Fruit fly (Drosophila melanogaster) whole organism, prepupa: Measurements from ENCODE around the gene CG31560.
A peak's percentile ranks its signal among the peaks of the same experiment; 100 is the strongest.

Experiments used
- CG10669 ChIP-seq: fragments of 200-800 bp; sonication (Bioruptor generic); optimal IDR thresholded peaks from 3 replicates; lab custom pipeline; 2018; ENCODE audit warnings: missing biosample characterization, mild to moderate bottlenecking, missing genetic modification characterization, moderate library complexity
- CG11294 ChIP-seq: fragments of 200-800 bp; sonication (Bioruptor generic); IDR thresholded peaks from 2 replicates; pipeline ENCODE4 v1.3.6; 2022; ENCODE audit warnings: missing biosample characterization, missing genetic modification characterization
- CG11762 ChIP-seq: fragments of 200-800 bp; sonication (Bioruptor generic); optimal IDR thresholded peaks from 3 replicates; lab custom pipeline; 2016; ENCODE audit warnings: missing biosample characterization, missing genetic modification characterization; ENCODE audit not compliant: insufficient read depth
- CG16779 ChIP-seq: fragments of 200-800 bp; sonication (Bioruptor generic); optimal IDR thresholded peaks from 3 replicates; lab custom pipeline; 2017; ENCODE audit warnings: missing biosample characterization, mild to moderate bottlenecking, missing genetic modification characterization
- CG31627 ChIP-seq: fragments of 200-800 bp; sonication (Bioruptor generic); optimal IDR thresholded peaks from 3 replicates; lab custom pipeline; 2016; ENCODE audit warnings: missing biosample characterization, missing genetic modification characterization
- CG32006 ChIP-seq: fragments of 200-800 bp; sonication (Bioruptor generic); optimal IDR thresholded peaks from 3 replicates; lab custom pipeline; 2017; ENCODE audit warnings: missing biosample characterization, mild to moderate bottlenecking, missing genetic modification characterization
- CG34406 ChIP-seq: fragments of 200-800 bp; sonication (Bioruptor generic); optimal IDR thresholded peaks from 3 replicates; lab custom pipeline; 2016; ENCODE audit warnings: missing biosample characterization, missing genetic modification characterization
- CG6276 ChIP-seq: fragments of 200-800 bp; sonication (Bioruptor generic); optimal IDR thresholded peaks from 2 replicates; lab custom pipeline; 2017; ENCODE audit warnings: missing biosample characterization, mild to moderate bottlenecking, missing genetic modification characterization
- CG6808 ChIP-seq: fragments of 200-800 bp; sonication (Bioruptor generic); optimal IDR thresholded peaks from 3 replicates; lab custom pipeline; 2017; ENCODE audit warnings: missing biosample characterization, missing genetic modification characterization, mild to moderate bottlenecking, moderate library complexity, missing genetic modification reagents
- Eip78C ChIP-seq: fragments of 200-800 bp; sonication (Bioruptor generic); peaks from one replicate; lab custom pipeline; 2016; ENCODE audit warnings: missing biosample characterization, missing genetic modification characterization
- Ets96B ChIP-seq: fragments of 200-800 bp; optimal IDR thresholded peaks from 2 replicates; lab custom pipeline; 2019; ENCODE audit warnings: missing biosample characterization, mild to moderate bottlenecking, missing genetic modification characterization, moderate library complexity
- Gug ChIP-seq: fragments of 200-800 bp; sonication (Bioruptor generic); IDR thresholded peaks from 2 replicates; pipeline ENCODE4 v1.3.6; 2022; ENCODE audit warnings: missing biosample characterization, missing genetic modification characterization
- Hr38 ChIP-seq: sonication (Bioruptor generic); optimal IDR thresholded peaks from 2 replicates; lab custom pipeline; 2016; ENCODE audit warnings: missing biosample characterization, missing genetic modification characterization
- Hr39 ChIP-seq: fragments of 200-800 bp; sonication (Bioruptor generic); optimal IDR thresholded peaks from 2 replicates; lab custom pipeline; 2016; ENCODE audit warnings: missing biosample characterization, missing genetic modification characterization
- Hr4 ChIP-seq: fragments of 200-800 bp; sonication (Bioruptor generic); optimal IDR thresholded peaks from 3 replicates; lab custom pipeline; 2016; ENCODE audit warnings: missing biosample characterization, missing genetic modification characterization
- Lpt ChIP-seq: fragments of 200-800 bp; sonication (Bioruptor generic); optimal IDR thresholded peaks from 3 replicates; lab custom pipeline; 2016; ENCODE audit warnings: missing biosample characterization, missing genetic modification characterization
- Sox102F ChIP-seq: fragments of 200-800 bp; sonication (Bioruptor generic); optimal IDR thresholded peaks from 2 replicates; lab custom pipeline; 2016; ENCODE audit warnings: missing biosample characterization, mild to moderate bottlenecking, missing genetic modification characterization
- Sox14 ChIP-seq: fragments of 200-800 bp; sonication (Bioruptor generic); optimal IDR thresholded peaks from 3 replicates; lab custom pipeline; 2016; ENCODE audit warnings: missing biosample characterization, missing genetic modification characterization
- Sox15 ChIP-seq: fragments of 200-800 bp; sonication (Bioruptor generic); optimal IDR thresholded peaks from 3 replicates; lab custom pipeline; 2016; ENCODE audit warnings: missing biosample characterization, missing genetic modification characterization
- achi ChIP-seq: fragments of 200-800 bp; sonication (Bioruptor generic); optimal IDR thresholded peaks from 3 replicates; lab custom pipeline; 2016; ENCODE audit warnings: missing biosample characterization, missing genetic modification characterization
- acj6 ChIP-seq: fragments of 200-800 bp; sonication (Bioruptor generic); optimal IDR thresholded peaks from 3 replicates; lab custom pipeline; 2016; ENCODE audit warnings: missing biosample characterization, missing genetic modification characterization
- dac ChIP-seq: fragments of 200-800 bp; sonication (Bioruptor generic); optimal IDR thresholded peaks from 2 replicates; lab custom pipeline; 2017; ENCODE audit warnings: missing biosample characterization, mild to moderate bottlenecking, missing genetic modification characterization
- dsx ChIP-seq: fragments of 200-800 bp; optimal IDR thresholded peaks from 3 replicates; lab custom pipeline; 2019; ENCODE audit warnings: missing biosample characterization, mild to moderate bottlenecking, missing genetic modification characterization, moderate library complexity; ENCODE audit not compliant: poor library complexity, severe bottlenecking
- eg ChIP-seq: fragments of 200-800 bp; sonication (Bioruptor generic); IDR thresholded peaks from 3 replicates; pipeline ENCODE4 v1.3.6; 2022; ENCODE audit warnings: missing biosample characterization, missing genetic modification characterization
- pdm3 ChIP-seq: fragments of 200-800 bp; sonication (Bioruptor generic); optimal IDR thresholded peaks from 3 replicates; lab custom pipeline; 2016; ENCODE audit warnings: missing biosample characterization, missing genetic modification characterization
- spab ChIP-seq: fragments of 200-800 bp; sonication (Bioruptor generic); optimal IDR thresholded peaks from 2 replicates; lab custom pipeline; 2017; ENCODE audit warnings: missing biosample characterization, mild to moderate bottlenecking, missing genetic modification characterization, missing genetic modification reagents
- ss ChIP-seq, 2 experiments: fragments of 200-800 bp; sonication (Bioruptor generic); optimal IDR thresholded peaks; 2 replicates in 1 of 2; 3 replicates in 1 of 2; lab custom pipeline; 2017 to 2018; ENCODE audit warnings: mild to moderate bottlenecking in 2 of 2, missing biosample characterization in 2 of 2, missing genetic modification characterization in 2 of 2, moderate library complexity in 1 of 2
- svp ChIP-seq: fragments of 200-800 bp; sonication (Bioruptor generic); peaks from one replicate; lab custom pipeline; 2016; ENCODE audit warnings: missing biosample characterization, missing genetic modification characterization
- vri ChIP-seq: fragments of 200-800 bp; sonication (Bioruptor generic); optimal IDR thresholded peaks from 3 replicates; lab custom pipeline; 2016; ENCODE audit warnings: missing biosample characterization, mild to moderate bottlenecking, missing genetic modification characterization

CG31560 gene

DNA sequence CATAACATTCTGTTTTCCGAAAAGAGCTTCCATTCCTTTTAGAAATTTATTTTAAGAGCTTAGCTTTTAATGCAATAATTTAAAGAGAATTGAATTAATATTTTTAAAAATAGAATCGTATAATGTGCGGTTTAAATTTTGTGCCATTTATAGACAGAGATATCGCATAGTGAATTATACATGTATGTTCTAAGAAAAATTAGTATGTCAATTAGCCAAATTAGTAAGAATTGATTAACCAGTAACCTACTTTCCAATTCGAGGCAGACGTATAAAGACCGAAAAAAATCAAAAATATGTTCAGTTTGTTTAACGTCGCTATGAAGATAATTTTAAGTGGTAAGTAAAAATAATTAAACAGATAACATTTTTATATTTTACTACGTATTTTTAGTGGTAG, at the start of gene CG31560:
Gene CG31560, plus strand, starts transcription at position 301 of the 400 bp plus-strand sequence.
- no peak for TF ChIP-seq ss (GFP tag; optimal IDR thresholded peaks at IDR 0.05; lab: Kevin White, UChicago)
- TF ChIP-seq acj6 (GFP tag; lab: Kevin White, UChicago) = no peak
- TF ChIP-seq CG31627 = no peak
- no peak for TF ChIP-seq Sox15
- TF ChIP-seq Hr4 (GFP tag; lab: Kevin White, UChicago) = no peak
- no peak for TF ChIP-seq spab
- no peak for TF ChIP-seq dsx (GFP tag; lab: Kevin White, UChicago)
- TF ChIP-seq CG16779 (tag; lab: Kevin White, UChicago) = no peak
- no peak for TF ChIP-seq pdm3

dm6 chr3R:6263658-6264057, 46.1 kb upstream of the CG31560 start, which contains the start of gene Osi10a:
Gene Osi10a (plus strand): TSS chr3R:6263958.
- no peak for TF ChIP-seq acj6 (GFP tag; lab: Kevin White, UChicago)

DNA sequence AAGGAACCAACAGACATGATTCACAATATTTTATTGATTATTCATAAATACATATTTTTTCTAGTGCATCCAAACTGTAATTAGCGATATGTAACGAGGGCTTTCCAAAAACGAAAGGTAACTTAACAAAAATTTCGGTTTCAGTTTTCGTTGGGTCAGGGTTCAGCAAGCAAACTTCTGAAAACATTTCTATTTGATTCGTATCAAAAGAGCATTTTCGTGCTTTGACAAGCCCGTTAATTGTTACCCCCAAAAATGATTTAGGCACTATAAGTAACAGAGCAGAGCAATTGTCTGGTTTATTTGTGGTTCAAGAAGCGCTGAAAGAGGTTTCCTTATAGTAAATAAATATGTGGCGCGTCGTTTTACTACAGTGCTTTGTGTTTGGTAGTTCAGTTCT, 43.9 kb upstream of the CG31560 start, which contains the start of gene Osi10b:
Gene Osi10b, plus strand, starts transcription at position 301 of the 400 bp plus-strand sequence.
- TF ChIP-seq Hr38 (GFP tag; lab: Kevin White, UChicago) = no peak
- no peak for TF ChIP-seq CG10669
- no peak for TF ChIP-seq Hr4 (GFP tag; lab: Kevin White, UChicago)
- no peak for TF ChIP-seq dac (GFP tag; lab: Kevin White, UChicago)
- no peak for TF ChIP-seq Lpt (GFP tag; lab: Kevin White, UChicago)
- TF ChIP-seq acj6 (GFP tag; lab: Kevin White, UChicago) = no peak
- no peak for TF ChIP-seq Sox102F (GFP tag; lab: Kevin White, UChicago)
- TF ChIP-seq CG11294 (GFP tag; lab: Robert Waterston, UW) = no peak
- TF ChIP-seq Ets96B = no peak

DNA sequence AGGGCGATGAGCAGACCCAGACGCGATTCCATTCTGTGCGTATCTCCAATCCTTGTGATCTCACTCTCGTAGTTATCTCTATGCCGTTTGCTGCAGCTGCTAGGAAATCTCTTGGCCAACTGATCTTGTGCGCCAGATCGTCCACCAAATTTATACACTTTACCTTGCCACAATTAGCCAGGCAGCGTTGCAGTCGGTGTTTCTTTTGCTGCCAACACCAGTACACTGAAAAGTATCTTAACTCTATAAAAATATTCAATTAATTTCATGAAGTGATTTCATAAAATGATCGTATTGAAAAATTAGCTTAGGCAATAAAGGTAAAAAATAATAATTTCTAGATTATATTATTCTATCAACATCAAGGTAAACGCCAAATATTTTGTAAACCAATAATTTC, 41.1 kb upstream of the CG31560 start, which contains the start of gene Osi11:
Gene Osi11, minus strand, starts transcription at position 101 of the 400 bp plus-strand sequence.
- TF ChIP-seq CG11762 (GFP tag; lab: Kevin White, UChicago) (no peak), Eip78C (GFP tag; lab: Kevin White, UChicago) (peak; percentile 10)

DNA sequence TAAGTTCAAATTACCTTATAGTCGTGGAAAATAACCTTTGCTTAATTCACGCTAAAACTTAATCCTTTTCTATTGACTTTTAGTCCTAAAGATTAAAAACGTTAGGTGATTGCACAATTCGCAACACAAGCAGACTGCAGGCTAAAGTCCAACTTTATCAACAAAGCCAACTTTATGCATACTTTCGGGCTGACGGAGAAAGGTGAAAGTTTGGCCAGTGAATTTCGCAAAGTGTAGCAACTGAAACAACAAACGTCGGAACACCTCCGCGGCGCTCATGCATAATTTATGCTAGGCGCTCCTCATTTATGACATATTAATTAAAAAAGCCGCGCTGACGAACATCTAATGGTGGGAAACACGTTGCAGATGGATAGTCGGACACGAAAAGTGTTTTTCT, 39.8 kb upstream of the CG31560 start:
- TF ChIP-seq CG6276 (peak; percentile 60), eg (GFP tag; lab: Robert Waterston, UW) (0 out of 3 replicates have a peak, but pooled peaks have one; percentile 33), CG31627 (no peak)
- TF ChIP-seq, all 60 proteins: peak for 2

dm6 chr3R:6278231-6278630, 31.5 kb upstream of the CG31560 start, which contains the start of gene Osi12:
Gene Osi12 (plus strand): TSS chr3R:6278531.
- TF ChIP-seq achi (GFP tag; lab: Kevin White, UChicago) (no peak), CG32006 (GFP tag; lab: Kevin White, UChicago) (peak; percentile 19), Gug (GFP tag; lab: Robert Waterston, UW) (no peak)
- TF ChIP-seq, all 60 proteins: peak for 1

DNA sequence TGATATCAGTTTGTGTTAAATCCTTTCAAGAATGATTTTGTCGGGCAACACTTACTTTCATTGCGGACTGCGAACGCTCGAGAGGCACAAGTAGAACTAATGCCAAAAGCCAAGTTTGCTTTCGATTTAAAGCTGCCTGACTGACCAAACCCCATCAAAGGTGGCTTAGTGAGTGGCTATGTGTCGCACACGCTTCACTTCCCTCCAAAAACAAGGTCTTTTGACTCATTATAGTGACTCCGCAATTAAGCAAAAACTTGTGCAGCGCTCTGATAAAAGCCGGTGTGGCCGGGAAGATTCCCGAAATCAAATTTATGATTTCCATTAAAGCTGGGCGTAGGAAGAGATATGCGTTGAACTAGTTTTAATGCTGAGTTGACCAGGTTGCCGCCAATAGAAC, 24.7 kb upstream of the CG31560 start, which contains the start of gene CG15597:
Gene CG15597, minus strand, starts transcription at position 101 of the 400 bp plus-strand sequence.
- TF ChIP-seq pdm3 = no peak
- no peak for TF ChIP-seq CG34406 (GFP tag; lab: Kevin White, UChicago)
- no peak for TF ChIP-seq CG11294 (GFP tag; lab: Robert Waterston, UW)
- no peak for TF ChIP-seq Sox14 (GFP tag; lab: Kevin White, UChicago)
- TF ChIP-seq Hr39 (GFP tag; lab: Kevin White, UChicago) = no peak
- no peak for TF ChIP-seq dsx (GFP tag; lab: Kevin White, UChicago)
- no peak for TF ChIP-seq CG10669

- TF ChIP-seq vri (GFP tag; lab: Kevin White, UChicago) (no peak), svp (GFP tag; lab: Kevin White, UChicago) (peak; percentile 15), CG32006 (GFP tag; lab: Kevin White, UChicago) (no peak), pdm3 (no peak), spab (no peak), CG6808 (no peak), dsx (GFP tag; lab: Kevin White, UChicago) (no peak)
Observed at dm6 chr3R:6287433-6287832, 22.3 kb upstream of the CG31560 start, which contains the start of gene CG15594. Gene CG15594 (plus strand): TSS chr3R:6287733.
